Worm (Caenorhabditis elegans) whole organism, mixed stage, embryonic: ENCODE measurements around the gene Y46G5A.22.

Experiments used
- M03D4.4 ChIP-seq: sonication (generic microtip); optimal IDR thresholded peaks from 2 replicates; lab custom pipeline; 2017; ENCODE audit warnings: mild to moderate bottlenecking, missing genetic modification characterization, missing compliant biosample characterization
- blmp-1 ChIP-seq: fragments of 150-350 bp; optimal IDR thresholded peaks from 2 replicates; lab custom pipeline; 2014; ENCODE audit warnings: missing biosample characterization, missing genetic modification characterization
- ceh-39 ChIP-seq: fragments of 150-350 bp; optimal IDR thresholded peaks from 2 replicates; lab custom pipeline; 2014; ENCODE audit warnings: missing biosample characterization, missing genetic modification characterization
- ceh-83 ChIP-seq: fragments of 200-800 bp; sonication (Bioruptor generic); optimal IDR thresholded peaks from 2 replicates; lab custom pipeline; 2018; ENCODE audit warnings: mild to moderate bottlenecking, missing genetic modification characterization, missing compliant biosample characterization
- ces-1 ChIP-seq: fragments of 150-350 bp; optimal IDR thresholded peaks from 2 replicates; lab custom pipeline; 2014; ENCODE audit warnings: missing biosample characterization, missing genetic modification reagents, missing genetic modification characterization
- cnd-1 ChIP-seq: fragments of 200-800 bp; sonication (Bioruptor generic); optimal IDR thresholded peaks from 2 replicates; lab custom pipeline; 2018; ENCODE audit warnings: mild to moderate bottlenecking, missing genetic modification characterization, missing compliant biosample characterization
- drap-1 ChIP-seq: fragments of 200-800 bp; sonication (Bioruptor generic); optimal IDR thresholded peaks from 3 replicates; lab custom pipeline; 2018; ENCODE audit warnings: mild to moderate bottlenecking, missing genetic modification characterization, missing compliant biosample characterization
- elt-1 ChIP-seq: sonication (generic microtip); optimal IDR thresholded peaks from 2 replicates; lab custom pipeline; 2017; ENCODE audit warnings: missing genetic modification characterization, mild to moderate bottlenecking, missing compliant biosample characterization, antibody characterized with exemption, moderate library complexity, borderline replicate concordance; ENCODE audit not compliant: insufficient read depth
- elt-3 ChIP-seq: fragments of 150-350 bp; optimal IDR thresholded peaks from 2 replicates; lab custom pipeline; 2014; ENCODE audit warnings: missing biosample characterization, missing genetic modification characterization
- flh-1 ChIP-seq: fragments of 200-800 bp; sonication (Bioruptor generic); optimal IDR thresholded peaks from 2 replicates; lab custom pipeline; 2018; ENCODE audit warnings: mild to moderate bottlenecking, missing genetic modification characterization, moderate library complexity, missing compliant biosample characterization
- hlh-1 ChIP-seq: fragments of 150-350 bp; optimal IDR thresholded peaks from 2 replicates; lab custom pipeline; 2014; ENCODE audit warnings: missing biosample characterization, missing genetic modification reagents, missing genetic modification characterization
- lin-13 ChIP-seq: fragments of 150-350 bp; optimal IDR thresholded peaks from 2 replicates; lab custom pipeline; 2014; ENCODE audit warnings: missing biosample characterization, missing genetic modification characterization
- lin-32 ChIP-seq: fragments of 200-800 bp; sonication (Bioruptor generic); optimal IDR thresholded peaks from 2 replicates; lab custom pipeline; 2018; ENCODE audit warnings: mild to moderate bottlenecking, missing genetic modification characterization, missing compliant biosample characterization
- lsy-2 ChIP-seq: fragments of 150-350 bp; optimal IDR thresholded peaks from 2 replicates; lab custom pipeline; 2014; ENCODE audit warnings: missing biosample characterization, missing genetic modification characterization
- mep-1 ChIP-seq: fragments of 150-350 bp; optimal IDR thresholded peaks from 2 replicates; lab custom pipeline; 2017; ENCODE audit warnings: missing biosample characterization, missing genetic modification reagents, missing genetic modification characterization, inconsistent platforms
- mls-2 ChIP-seq: sonication (generic microtip); optimal IDR thresholded peaks from 2 replicates; lab custom pipeline; 2016; ENCODE audit warnings: mild to moderate bottlenecking, missing genetic modification characterization, moderate library complexity, missing compliant biosample characterization
- nhr-12 ChIP-seq: fragments of 150-350 bp; optimal IDR thresholded peaks from 2 replicates; lab custom pipeline; 2014; ENCODE audit warnings: missing biosample characterization, missing genetic modification characterization
- nhr-2 ChIP-seq: fragments of 150-350 bp; optimal IDR thresholded peaks from 2 replicates; lab custom pipeline; 2014; ENCODE audit warnings: missing biosample characterization, missing genetic modification characterization
- nhr-237 ChIP-seq: fragments of 150-350 bp; optimal IDR thresholded peaks from 2 replicates; lab custom pipeline; 2014; ENCODE audit warnings: missing biosample characterization, missing genetic modification characterization
- nhr-28 ChIP-seq: fragments of 150-350 bp; optimal IDR thresholded peaks from 2 replicates; lab custom pipeline; 2014; ENCODE audit warnings: missing biosample characterization, missing genetic modification characterization
- nhr-76 ChIP-seq: sonication (generic microtip); optimal IDR thresholded peaks from 2 replicates; lab custom pipeline; 2017; ENCODE audit warnings: missing biosample characterization, missing genetic modification characterization
- pha-4 ChIP-seq: fragments of 150-350 bp; optimal IDR thresholded peaks from 2 replicates; lab custom pipeline; 2018; ENCODE audit warnings: missing biosample characterization, missing genetic modification reagents, missing genetic modification characterization
- sem-2 ChIP-seq: fragments of 200-800 bp; sonication (Bioruptor generic); optimal IDR thresholded peaks from 2 replicates; lab custom pipeline; 2018; ENCODE audit warnings: mild to moderate bottlenecking, missing genetic modification characterization, missing compliant biosample characterization
- snpc-4 ChIP-seq: fragments of 150-350 bp; optimal IDR thresholded peaks from 2 replicates; lab custom pipeline; 2014; ENCODE audit warnings: missing biosample characterization, missing genetic modification characterization
- sptf-1 ChIP-seq: sonication (generic microtip); optimal IDR thresholded peaks from 2 replicates; lab custom pipeline; 2017; ENCODE audit warnings: mild to moderate bottlenecking, missing genetic modification characterization, moderate library complexity, missing compliant biosample characterization
- tbx-8 ChIP-seq: fragments of 200-800 bp; sonication (Bioruptor generic); optimal IDR thresholded peaks from 2 replicates; lab custom pipeline; 2018; ENCODE audit warnings: mild to moderate bottlenecking, missing genetic modification characterization, moderate library complexity, missing compliant biosample characterization
- unc-62 ChIP-seq: fragments of 150-350 bp; optimal IDR thresholded peaks from 2 replicates; lab custom pipeline; 2014; ENCODE audit warnings: missing biosample characterization, missing genetic modification reagents, missing genetic modification characterization
- zip-8 ChIP-seq: fragments of 150-350 bp; optimal IDR thresholded peaks from 2 replicates; lab custom pipeline; 2014; ENCODE audit warnings: missing biosample characterization, missing genetic modification characterization

The Y46G5A.22 gene

DNA sequence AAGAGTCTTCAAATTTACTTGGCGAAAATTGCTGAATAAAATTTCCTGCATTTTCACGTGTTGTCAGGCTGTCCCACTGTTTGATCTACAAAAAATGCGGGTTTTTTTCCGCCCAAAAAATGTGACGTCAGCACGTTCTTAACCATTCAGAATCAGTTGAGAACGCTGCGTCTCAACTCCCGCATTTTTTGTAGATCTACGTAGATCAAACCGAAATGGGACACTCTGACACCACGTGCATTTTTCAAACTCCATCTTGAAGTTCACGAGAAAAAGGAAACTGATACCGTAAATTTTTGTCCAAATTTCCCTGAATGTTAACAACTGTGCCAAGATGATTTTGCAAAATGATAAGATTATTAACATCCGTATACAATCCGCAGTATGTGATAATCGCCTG is 5.1 kb downstream of the Y46G5A.22 start:
- TF ChIP-seq snpc-4: no peak

DNA sequence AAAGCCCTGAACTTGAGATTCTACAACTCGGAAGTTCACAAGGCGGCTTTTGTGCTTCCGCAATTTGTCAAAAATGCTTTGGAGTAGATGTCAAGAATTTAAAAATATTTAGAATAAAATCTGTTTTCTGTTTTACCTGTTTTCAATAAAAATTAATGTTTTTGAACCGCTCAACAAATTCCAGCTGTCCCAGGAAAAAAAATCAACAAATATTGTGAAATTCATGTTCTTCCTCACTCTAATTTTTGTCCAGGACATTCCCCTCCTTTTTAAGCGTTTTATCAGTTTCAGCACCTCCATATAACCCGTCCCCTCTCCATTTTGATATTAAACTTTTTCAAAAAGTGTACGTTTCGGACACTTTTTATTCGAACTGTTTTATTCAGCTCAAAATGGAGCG is 7.7 kb downstream of the Y46G5A.22 start, which contains the start of gene Y46G5A.20:
TSS of gene Y46G5A.20 (plus strand) at position 301 of the 400 bp plus-strand sequence.
- TF ChIP-seq lin-32 (no peak), mls-2 (no peak), pha-4 (no peak), hlh-1 (no peak), lin-13 (tag; lab: Kevin White, UChicago) (no peak)

DNA sequence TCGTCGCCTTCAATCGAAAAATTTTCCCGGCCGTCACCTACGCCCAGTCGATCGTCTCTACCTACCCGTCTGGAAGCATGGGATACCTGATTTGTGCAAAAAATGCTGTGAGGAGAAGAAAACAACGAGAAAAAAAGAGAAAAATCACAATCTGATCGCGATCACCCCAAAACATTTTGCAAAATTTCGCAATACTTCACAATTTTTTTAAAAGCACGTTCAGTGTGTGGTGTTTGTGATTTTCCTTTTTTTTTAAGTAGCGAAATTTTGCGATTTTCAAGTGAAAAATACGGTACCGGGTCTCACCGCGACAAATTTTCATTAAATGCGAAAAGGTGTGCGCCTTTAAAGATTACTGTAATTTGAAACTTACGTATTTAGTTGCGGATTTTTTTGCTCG is 8.7 kb downstream of the Y46G5A.22 start:
- TF ChIP-seq mep-1 (tag; lab: Kevin White, UChicago): no peak
- no peak for TF ChIP-seq tbx-8 (GFP tag; lab: Kevin White, UChicago)
- TF ChIP-seq ceh-39 (tag; lab: Kevin White, UChicago): no peak
- no peak for TF ChIP-seq ces-1 (GFP tag; lab: Kevin White, UChicago)
- TF ChIP-seq blmp-1: no peak
- TF ChIP-seq unc-62 (GFP tag; lab: Kevin White, UChicago): no peak
- TF ChIP-seq lin-32: no peak
- no peak for TF ChIP-seq sptf-1 (tag; lab: Kevin White, UChicago)

DNA sequence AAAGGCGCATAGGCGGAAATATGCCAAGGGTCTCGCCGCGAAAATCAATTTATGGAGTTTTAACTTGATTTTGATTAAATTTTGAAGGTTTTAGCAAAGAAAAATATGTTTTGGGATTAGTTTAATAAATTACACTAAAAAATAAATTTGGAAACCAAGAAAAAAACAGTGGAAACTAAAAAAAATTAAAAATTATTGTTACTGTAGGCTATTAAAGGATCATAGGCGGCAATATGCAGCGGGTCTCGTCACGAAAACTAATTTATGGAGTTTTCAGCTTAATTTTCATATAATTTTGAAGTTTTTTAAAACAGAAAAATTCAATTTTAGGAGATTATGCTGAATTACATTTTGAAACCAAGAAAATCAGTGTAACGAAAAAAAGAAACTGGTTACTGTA is 9.6 kb downstream of the Y46G5A.22 start:
- TF ChIP-seq sem-2 (GFP tag; lab: Kevin White, UChicago): no peak
- TF ChIP-seq sptf-1 (tag; lab: Kevin White, UChicago): no peak
- no peak for TF ChIP-seq cnd-1
- no peak for TF ChIP-seq lin-32
- TF ChIP-seq nhr-76 (tag; lab: Kevin White, UChicago): no peak
- no peak for TF ChIP-seq tbx-8 (GFP tag; lab: Kevin White, UChicago)
- TF ChIP-seq nhr-28: no peak
- TF ChIP-seq flh-1 (GFP tag; lab: Kevin White, UChicago): no peak
- TF ChIP-seq lsy-2 (tag; lab: Kevin White, UChicago): no peak
- TF ChIP-seq pha-4: no peak
- no peak for TF ChIP-seq hlh-1
- TF ChIP-seq elt-3 (tag; lab: Kevin White, UChicago): no peak

DNA sequence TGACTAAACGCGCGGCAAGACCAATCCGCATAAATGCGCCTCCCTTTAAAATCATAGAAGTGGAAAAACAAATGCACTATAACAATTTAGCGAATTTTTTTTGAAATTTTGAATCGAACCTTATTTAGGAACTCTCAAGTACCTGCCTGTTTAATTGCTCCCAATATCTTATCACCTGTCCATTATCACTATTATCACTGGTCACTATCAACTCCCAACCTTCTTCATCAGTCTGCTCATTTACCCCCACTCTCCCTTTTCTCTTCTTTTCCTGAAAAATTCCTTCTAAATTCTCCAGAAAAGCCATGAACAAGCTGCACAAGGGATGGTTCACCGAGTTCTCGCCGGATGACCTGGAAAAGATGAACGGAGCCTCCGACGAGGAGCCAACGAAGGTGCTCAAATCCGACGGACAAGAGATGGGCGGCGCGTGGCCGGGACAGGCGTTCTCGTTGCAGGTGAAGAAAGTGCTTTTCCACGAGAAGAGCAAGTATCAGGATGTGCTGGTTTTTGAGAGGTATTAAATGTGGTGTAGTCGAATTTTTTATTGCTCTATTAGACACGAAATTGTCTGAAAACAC is 11.7 kb downstream of the Y46G5A.22 start, which contains the start of gene spds-1:
TSS of gene spds-1 (plus strand) at position 298 of the 581 bp plus-strand sequence.
- TF ChIP-seq elt-1 (tag; lab: Kevin White, UChicago): no peak
- TF ChIP-seq drap-1 (GFP tag; lab: Kevin White, UChicago): no peak
- TF ChIP-seq nhr-2 (tag; lab: Kevin White, UChicago): no peak
- no peak for TF ChIP-seq nhr-237 (tag; lab: Kevin White, UChicago)
- TF ChIP-seq nhr-12: no peak
- TF ChIP-seq flh-1 (GFP tag; lab: Kevin White, UChicago): no peak
- TF ChIP-seq pha-4: no peak
- TF ChIP-seq ceh-83 (GFP tag; lab: Kevin White, UChicago): no peak
- TF ChIP-seq, all 35 proteins: peak for 0

DNA sequence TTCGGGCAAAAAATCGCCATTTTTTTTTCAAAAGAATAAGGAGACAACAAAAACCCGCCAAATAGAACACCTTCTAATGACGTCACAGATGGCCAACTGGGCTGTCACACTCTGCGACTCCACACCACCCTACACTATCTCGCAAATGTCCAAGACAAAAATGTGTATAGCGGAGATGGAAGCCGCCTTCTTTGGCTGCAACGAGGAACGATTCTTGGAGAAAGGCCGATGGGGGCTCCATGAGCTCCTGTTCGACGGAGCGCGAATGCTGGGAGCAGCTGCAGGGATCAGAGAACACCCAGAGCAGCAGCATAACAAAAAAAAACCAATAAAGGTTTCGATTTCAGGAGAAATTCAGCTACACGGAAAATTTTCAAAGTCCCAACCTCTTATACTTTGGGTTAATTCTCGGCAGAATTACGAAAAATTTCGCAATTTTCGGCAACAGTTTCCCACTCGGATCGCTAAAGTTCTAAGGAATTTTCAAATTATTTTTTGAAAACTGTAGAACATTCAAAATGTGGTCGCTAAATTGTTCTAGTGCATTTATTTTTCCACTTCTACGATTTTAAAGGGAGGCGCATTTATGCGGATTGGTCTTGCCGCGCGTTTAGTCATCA is 12.5 kb downstream of the Y46G5A.22 start:
- TF ChIP-seq snpc-4 (no peak), cnd-1 (peak; percentile 68), unc-62 (GFP tag; lab: Kevin White, UChicago) (peak; percentile 23), nhr-76 (tag; lab: Kevin White, UChicago) (no peak), nhr-237 (tag; lab: Kevin White, UChicago) (no peak), lin-32 (no peak), sptf-1 (tag; lab: Kevin White, UChicago) (peak; percentile 15), zip-8 (tag; lab: Kevin White, UChicago) (peak; percentile 63), M03D4.4 (tag; lab: Kevin White, UChicago) (no peak), ces-1 (GFP tag; lab: Kevin White, UChicago) (peak; percentile 4)
- TF ChIP-seq, all 35 proteins: peak for 5
